Worm (Caenorhabditis elegans) whole organism, L4 larva: ENCODE data around the gene col-101.

Experiments used
- D1046.2 ChIP-seq: fragments of 200-800 bp; sonication (Bioruptor generic); IDR thresholded peaks from 2 replicates; pipeline ENCODE4 v1.3.6; 2022; ENCODE audit warnings: missing genetic modification characterization, missing compliant biosample characterization
- F10B5.3 ChIP-seq: sonication (generic microtip); optimal IDR thresholded peaks from 2 replicates; lab custom pipeline; 2016; ENCODE audit warnings: mild to moderate bottlenecking, missing genetic modification characterization, missing compliant biosample characterization
- F44E2.7 ChIP-seq: fragments of 200-800 bp; sonication (Bioruptor generic); IDR thresholded peaks from 2 replicates; pipeline ENCODE4 v2.1.2; 2022; ENCODE audit warnings: missing genetic modification characterization, missing compliant biosample characterization
- F49E8.2 ChIP-seq: sonication (generic microtip); optimal IDR thresholded peaks from 2 replicates; lab custom pipeline; 2016; ENCODE audit warnings: missing compliant biosample characterization, mild to moderate bottlenecking, missing genetic modification characterization, borderline replicate concordance
- T20F7.1 ChIP-seq: fragments of 200-800 bp; sonication (Bioruptor generic); optimal IDR thresholded peaks from 2 replicates; lab custom pipeline; 2018; ENCODE audit warnings: mild to moderate bottlenecking, missing genetic modification characterization, missing compliant biosample characterization
- Y105C5A.15 ChIP-seq: fragments of 200-800 bp; sonication (Bioruptor generic); IDR thresholded peaks from 2 replicates; pipeline ENCODE4 v1.3.6; 2022; ENCODE audit warnings: missing genetic modification characterization, missing compliant biosample characterization
- Y48G9A.11 ChIP-seq: fragments of 200-800 bp; sonication (Bioruptor generic); IDR thresholded peaks from 2 replicates; pipeline ENCODE4 v1.3.6; 2022; ENCODE audit warnings: missing genetic modification reagents, missing genetic modification characterization, missing compliant biosample characterization
- Y5F2A.4 ChIP-seq: fragments of 200-800 bp; sonication (Bioruptor generic); optimal IDR thresholded peaks from 2 replicates; lab custom pipeline; 2018; ENCODE audit warnings: mild to moderate bottlenecking, missing genetic modification characterization, missing compliant biosample characterization
- ZK337.2 ChIP-seq: fragments of 200-800 bp; sonication (Bioruptor generic); IDR thresholded peaks from 2 replicates; pipeline ENCODE4 v1.3.6; 2022; ENCODE audit warnings: missing genetic modification reagents, missing genetic modification characterization, missing compliant biosample characterization
- aly-2 ChIP-seq: sonication (generic microtip); optimal IDR thresholded peaks from 2 replicates; lab custom pipeline; 2018; ENCODE audit warnings: missing biosample characterization, missing genetic modification characterization
- attf-4 ChIP-seq: sonication (generic microtip); optimal IDR thresholded peaks from 3 replicates; lab custom pipeline; 2017; ENCODE audit warnings: missing biosample characterization, missing genetic modification characterization
- ceh-28 ChIP-seq: fragments of 150-350 bp; optimal IDR thresholded peaks from 2 replicates; lab custom pipeline; 2014; ENCODE audit warnings: missing biosample characterization, missing genetic modification reagents, missing genetic modification characterization
- ceh-82 ChIP-seq: sonication (generic microtip); optimal IDR thresholded peaks from 2 replicates; lab custom pipeline; 2017; ENCODE audit warnings: missing biosample characterization, missing genetic modification characterization
- cey-2 ChIP-seq: sonication (generic microtip); optimal IDR thresholded peaks from 3 replicates; lab custom pipeline; 2017; ENCODE audit warnings: missing genetic modification characterization, mild to moderate bottlenecking, missing compliant biosample characterization, antibody characterized with exemption, borderline replicate concordance; ENCODE audit not compliant: insufficient read depth
- ctbp-1 ChIP-seq: fragments of 200-800 bp; sonication (Bioruptor generic); IDR thresholded peaks from 2 replicates; pipeline ENCODE4 v1.3.6; 2022; ENCODE audit warnings: missing genetic modification reagents, missing genetic modification characterization, missing compliant biosample characterization
- daf-12 ChIP-seq: fragments of 150-350 bp; optimal IDR thresholded peaks from 2 replicates; lab custom pipeline; 2014; ENCODE audit warnings: missing biosample characterization, missing genetic modification reagents, missing genetic modification characterization
- daf-19 ChIP-seq: fragments of 200-800 bp; sonication (Bioruptor generic); conservative IDR thresholded peaks from 2 replicates; pipeline ENCODE4 v1.3.6; 2022; ENCODE audit warnings: missing genetic modification characterization, missing compliant biosample characterization
- daf-8 ChIP-seq: fragments of 200-800 bp; sonication (Bioruptor generic); IDR thresholded peaks from 2 replicates; pipeline ENCODE4 v1.3.6; 2022; ENCODE audit warnings: missing genetic modification characterization, missing compliant biosample characterization
- dmd-8 ChIP-seq: fragments of 200-800 bp; sonication (Bioruptor generic); IDR thresholded peaks from 2 replicates; pipeline ENCODE4 v1.3.6; 2022; ENCODE audit warnings: missing genetic modification characterization, missing compliant biosample characterization
- dmd-9 ChIP-seq: fragments of 200-800 bp; sonication (Bioruptor generic); IDR thresholded peaks from 2 replicates; pipeline ENCODE4 v1.3.6; 2022; ENCODE audit warnings: missing genetic modification reagents, missing genetic modification characterization, missing compliant biosample characterization
- duxl-1 ChIP-seq: sonication (generic microtip); optimal IDR thresholded peaks from 2 replicates; lab custom pipeline; 2016; ENCODE audit warnings: mild to moderate bottlenecking, missing genetic modification characterization, moderate library complexity, missing compliant biosample characterization; ENCODE audit not compliant: poor library complexity
- fos-1 ChIP-seq: fragments of 150-350 bp; optimal IDR thresholded peaks from 2 replicates; lab custom pipeline; 2014; ENCODE audit warnings: missing biosample characterization, missing genetic modification characterization
- hif-1 ChIP-seq, 2 experiments: sonication (generic microtip); optimal IDR thresholded peaks; 2 replicates each; lab custom pipeline; 2016 to 2017; ENCODE audit warnings: missing compliant biosample characterization in 2 of 2, missing genetic modification characterization in 2 of 2, missing genetic modification reagents in 2 of 2, missing genotype in 2 of 2, mild to moderate bottlenecking in 1 of 2
- hlh-11 ChIP-seq: fragments of 200-800 bp; sonication (Bioruptor generic); optimal IDR thresholded peaks from 2 replicates; lab custom pipeline; 2018; ENCODE audit warnings: mild to moderate bottlenecking, missing genetic modification characterization, missing compliant biosample characterization
- hlh-30 ChIP-seq: sonication (generic microtip); optimal IDR thresholded peaks from 2 replicates; lab custom pipeline; 2017; ENCODE audit warnings: antibody characterized with exemption, mild to moderate bottlenecking, missing genetic modification characterization, missing compliant biosample characterization; ENCODE audit not compliant: insufficient read depth
- hmg-1.1 ChIP-seq: fragments of 200-800 bp; sonication (Bioruptor generic); IDR thresholded peaks from 2 replicates; pipeline ENCODE4 v1.3.6; 2022; ENCODE audit warnings: missing genetic modification reagents, missing genetic modification characterization, missing compliant biosample characterization
- lim-7 ChIP-seq: fragments of 200-800 bp; sonication (Bioruptor generic); IDR thresholded peaks from 2 replicates; pipeline ENCODE4 v1.3.6; 2022; ENCODE audit warnings: missing genetic modification characterization, missing compliant biosample characterization
- lin-1 ChIP-seq: fragments of 200-800 bp; sonication (Bioruptor generic); IDR thresholded peaks from 2 replicates; pipeline ENCODE4 v1.3.6; 2022; ENCODE audit warnings: missing genetic modification reagents, missing genetic modification characterization, missing compliant biosample characterization
- lin-15B ChIP-seq: fragments of 150-350 bp; sonication (generic microtip); optimal IDR thresholded peaks from 3 replicates; lab custom pipeline; 2014; ENCODE audit warnings: missing biosample characterization, missing genetic modification characterization
- lsy-2 ChIP-seq, 2 experiments: fragments of 150-350 bp in 1 of 2; sonication (generic microtip) in 1 of 2; optimal IDR thresholded peaks; 2 replicates each; lab custom pipeline; 2014 to 2017; ENCODE audit warnings: missing biosample characterization in 2 of 2, missing genetic modification characterization in 2 of 2
- madf-5 ChIP-seq, 2 experiments: fragments of 200-800 bp; sonication (Bioruptor generic); IDR thresholded peaks; 2 replicates each; pipeline ENCODE4 v1.3.6; 2022; ENCODE audit warnings: missing compliant biosample characterization in 2 of 2, missing genetic modification characterization in 2 of 2
- mdt-29 ChIP-seq: fragments of 200-800 bp; sonication (Bioruptor generic); IDR thresholded peaks from 2 replicates; pipeline ENCODE4 v1.3.6; 2022; ENCODE audit warnings: missing genetic modification reagents, missing genetic modification characterization, missing compliant biosample characterization
- mep-1 ChIP-seq: fragments of 150-350 bp; sonication (generic microtip); optimal IDR thresholded peaks from 3 replicates; lab custom pipeline; 2014; ENCODE audit warnings: missing biosample characterization, missing genetic modification characterization
- mes-2 ChIP-seq: sonication (generic microtip); optimal IDR thresholded peaks from 2 replicates; lab custom pipeline; 2016; ENCODE audit warnings: missing genotype, mild to moderate bottlenecking, missing genetic modification characterization, missing compliant biosample characterization; ENCODE audit not compliant: poor library complexity, severe bottlenecking
- mxl-2 ChIP-seq: fragments of 200-800 bp; sonication (Bioruptor generic); conservative IDR thresholded peaks from 2 replicates; pipeline ENCODE4 v1.3.6; 2022; ENCODE audit warnings: missing genetic modification reagents, missing genetic modification characterization, missing compliant biosample characterization
- nhr-10 ChIP-seq: fragments of 150-350 bp; optimal IDR thresholded peaks from 2 replicates; lab custom pipeline; 2014; ENCODE audit warnings: missing biosample characterization, missing genetic modification characterization
- nhr-102 ChIP-seq: sonication (generic microtip); optimal IDR thresholded peaks from 2 replicates; lab custom pipeline; 2016; ENCODE audit warnings: mild to moderate bottlenecking, missing genetic modification characterization, moderate library complexity, missing compliant biosample characterization
- nhr-11 ChIP-seq: fragments of 150-350 bp; optimal IDR thresholded peaks from 2 replicates; lab custom pipeline; 2014; ENCODE audit warnings: missing biosample characterization, missing genetic modification characterization
- nhr-237 ChIP-seq: sonication (generic microtip); optimal IDR thresholded peaks from 2 replicates; lab custom pipeline; 2017; ENCODE audit warnings: missing biosample characterization, missing genetic modification characterization
- nhr-42 ChIP-seq: fragments of 200-800 bp; sonication (Bioruptor generic); IDR thresholded peaks from 2 replicates; pipeline ENCODE4 v1.3.6; 2022; ENCODE audit warnings: missing genetic modification characterization, missing compliant biosample characterization
- nhr-48 ChIP-seq: sonication (generic microtip); optimal IDR thresholded peaks from 2 replicates; lab custom pipeline; 2016; ENCODE audit warnings: mild to moderate bottlenecking, missing genetic modification characterization, missing compliant biosample characterization
- nhr-6 ChIP-seq: fragments of 150-350 bp; optimal IDR thresholded peaks from 2 replicates; lab custom pipeline; 2014; ENCODE audit warnings: missing biosample characterization, missing genetic modification characterization
- php-3 ChIP-seq: fragments of 200-800 bp; sonication (Bioruptor generic); IDR thresholded peaks from 2 replicates; pipeline ENCODE4 v1.3.6; 2022; ENCODE audit warnings: missing genetic modification reagents, missing genetic modification characterization, missing compliant biosample characterization
- sdz-12 ChIP-seq: fragments of 200-800 bp; sonication (Bioruptor generic); optimal IDR thresholded peaks from 2 replicates; lab custom pipeline; 2018; ENCODE audit warnings: mild to moderate bottlenecking, missing genetic modification characterization, missing compliant biosample characterization
- snpc-4 ChIP-seq: fragments of 150-350 bp; optimal IDR thresholded peaks from 2 replicates; lab custom pipeline; 2014; ENCODE audit warnings: missing biosample characterization, missing genetic modification characterization
- spr-1 ChIP-seq: sonication (generic microtip); optimal IDR thresholded peaks from 2 replicates; lab custom pipeline; 2016; ENCODE audit warnings: mild to moderate bottlenecking, missing genetic modification characterization, missing compliant biosample characterization
- spr-3 ChIP-seq: fragments of 200-800 bp; sonication (Bioruptor generic); optimal IDR thresholded peaks from 2 replicates; lab custom pipeline; 2018; ENCODE audit warnings: mild to moderate bottlenecking, missing genetic modification characterization, missing compliant biosample characterization
- unc-130 ChIP-seq: sonication (generic microtip); optimal IDR thresholded peaks from 2 replicates; lab custom pipeline; 2016; ENCODE audit warnings: missing genetic modification reagents, missing genetic modification characterization, missing compliant biosample characterization
- unc-62 ChIP-seq, 3 experiments: fragments of 150-350 bp in 1 of 3; sonication (generic microtip); optimal IDR thresholded peaks in 2 of 3; peaks in 1 of 3; 1 replicate in 1 of 3; 2 replicates in 2 of 3; lab custom pipeline; 2014 to 2017; ENCODE audit warnings: missing biosample characterization in 3 of 3, missing genetic modification characterization in 3 of 3, missing genetic modification reagents in 3 of 3, missing genotype in 1 of 3
- zfp-2 ChIP-seq: sonication (generic microtip); optimal IDR thresholded peaks from 2 replicates; lab custom pipeline; 2016; ENCODE audit warnings: mild to moderate bottlenecking, missing genetic modification characterization, missing compliant biosample characterization
- ztf-11 ChIP-seq: fragments of 150-350 bp; optimal IDR thresholded peaks from 2 replicates; lab custom pipeline; 2014; ENCODE audit warnings: missing biosample characterization, missing genetic modification characterization
- ztf-7 ChIP-seq: fragments of 150-350 bp; optimal IDR thresholded peaks from 2 replicates; lab custom pipeline; 2014; ENCODE audit warnings: missing biosample characterization, missing genetic modification characterization

Gene col-101

DNA sequence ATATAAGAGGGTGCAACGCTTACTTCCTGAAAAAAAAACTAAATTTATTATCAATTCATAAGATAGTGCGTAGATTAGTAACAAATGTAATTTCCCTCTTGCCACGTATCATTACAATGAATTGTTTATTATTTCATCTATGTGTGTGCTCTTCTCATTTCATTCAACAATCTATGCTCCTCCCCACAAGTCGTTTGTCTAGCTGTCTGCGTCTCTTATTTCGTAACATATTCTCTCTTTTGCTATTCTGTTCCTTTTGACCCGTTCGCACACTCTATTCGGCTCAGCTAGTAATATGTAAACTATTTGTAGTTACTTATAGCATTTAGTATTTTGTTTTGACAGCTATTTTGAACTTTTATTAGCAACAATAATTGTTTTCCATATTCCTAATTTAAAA is 44.8 kb downstream of the col-101 start (continued):
- TF ChIP-seq nhr-237 (tag; lab: Kevin White, UChicago) (no peak), cey-2 (no peak), ZK337.2 (GFP tag; lab: Robert Waterston, UW) (no peak), dmd-9 (GFP tag; lab: Robert Waterston, UW) (no peak), spr-1 (tag; lab: Kevin White, UChicago) (no peak), dmd-8 (no peak), Y5F2A.4 (GFP tag; lab: Kevin White, UChicago) (no peak), ceh-28 (no peak), hmg-1.1 (peak; percentile 18; the same call in 1 of the 2 replicates), mdt-29 (GFP tag; lab: Robert Waterston, UW) (no peak), duxl-1 (no peak), ceh-82 (tag; lab: Kevin White, UChicago) (no peak), mxl-2 (GFP tag; lab: Robert Waterston, UW) (no peak), Y48G9A.11 (GFP tag; lab: Robert Waterston, UW) (no peak), daf-8 (GFP tag; lab: Robert Waterston, UW) (no peak), D1046.2 (no peak), mes-2 (peak; percentile 35), unc-62 (GFP tag; optimal IDR thresholded peaks at IDR 0.05 in 1 of 2; lab: Kevin White, UChicago) (peak in 1 of 2 experiments; percentile 61), unc-62 (tag; optimal IDR thresholded peaks at IDR 0.05; lab: Kevin White, UChicago) (no peak), fos-1 (tag; lab: Kevin White, UChicago) (no peak), lsy-2 (tag; optimal IDR thresholded peaks at IDR 0.05; lab: Kevin White, UChicago) (peak in 1 of 2 experiments; percentile 44), sdz-12 (GFP tag; lab: Kevin White, UChicago) (no peak), zfp-2 (no peak), madf-5 (GFP tag; IDR thresholded peaks at IDR 0.05; lab: Robert Waterston, UW) (no peak), hlh-11 (tag; lab: Kevin White, UChicago) (no peak), snpc-4 (no peak), lin-1 (GFP tag; lab: Robert Waterston, UW) (no peak), nhr-10 (tag; lab: Kevin White, UChicago) (no peak), nhr-6 (tag; lab: Kevin White, UChicago) (peak; percentile 5), daf-19 (GFP tag; lab: Robert Waterston, UW) (no peak), attf-4 (tag; lab: Kevin White, UChicago) (no peak), F44E2.7 (no peak), lim-7 (GFP tag; lab: Robert Waterston, UW) (no peak), mep-1 (tag; lab: Kevin White, UChicago) (no peak), hif-1 (tag; optimal IDR thresholded peaks at IDR 0.05; lab: Kevin White, UChicago) (no peak), hlh-30 (no peak), daf-12 (tag; lab: Kevin White, UChicago) (no peak), ctbp-1 (GFP tag; lab: Robert Waterston, UW) (no peak), nhr-102 (tag; lab: Kevin White, UChicago) (no peak), aly-2 (tag; lab: Kevin White, UChicago) (no peak), T20F7.1 (GFP tag; lab: Kevin White, UChicago) (no peak), nhr-48 (tag; lab: Kevin White, UChicago) (no peak), php-3 (GFP tag; lab: Robert Waterston, UW) (no peak), nhr-11 (tag; lab: Kevin White, UChicago) (no peak), unc-130 (GFP tag; lab: Kevin White, UChicago) (no peak), F49E8.2 (tag; lab: Kevin White, UChicago) (no peak), ztf-7 (no peak), lin-15B (no peak), nhr-42 (GFP tag; lab: Robert Waterston, UW) (no peak), F10B5.3 (tag; lab: Kevin White, UChicago) (no peak), Y105C5A.15 (GFP tag; lab: Robert Waterston, UW) (no peak), spr-3 (GFP tag; lab: Kevin White, UChicago) (no peak), ztf-11 (tag; lab: Kevin White, UChicago) (no peak)
